Worm (Caenorhabditis elegans) whole organism, L4/young adult: ENCODE results near the gene M57.1.

Experiments
- W03F9.2 ChIP-seq: fragments of 150-350 bp; optimal IDR thresholded peaks from 2 replicates; lab custom pipeline; 2014; ENCODE audit warnings: missing biosample characterization, missing genetic modification characterization
- dao-5 ChIP-seq: sonication (generic microtip); optimal IDR thresholded peaks from 2 replicates; lab custom pipeline; 2016; ENCODE audit warnings: missing genotype, missing genetic modification characterization, moderate library complexity, missing compliant biosample characterization
- him-1 ChIP-seq: sonication (generic microtip); optimal IDR thresholded peaks from 2 replicates; lab custom pipeline; 2016; ENCODE audit warnings: missing genotype, missing genetic modification reagents, missing genetic modification characterization, missing compliant biosample characterization

Gene M57.1

ce11 chrIV:3532167-3532566 lies at the start of gene M57.1:
Gene M57.1 (plus strand): TSS chrIV:3532467.
- TF ChIP-seq W03F9.2 (tag; lab: Kevin White, UChicago) (no peak), him-1 (tag; lab: Kevin White, UChicago) (no peak), dao-5 (tag; lab: Kevin White, UChicago) (no peak)

ce11 chrIV:3491477-3491876 lies 40.8 kb upstream of the M57.1 start, which contains the start of gene srz-78:
Gene srz-78 (plus strand): TSS chrIV:3491777.
- TF ChIP-seq him-1 (tag; lab: Kevin White, UChicago) = no peak
- TF ChIP-seq W03F9.2 (tag; lab: Kevin White, UChicago) = no peak
- no peak for TF ChIP-seq dao-5 (tag; lab: Kevin White, UChicago)

ce11 chrIV:3493310-3493709 lies 39.0 kb upstream of the M57.1 start, which contains the start of gene srz-79:
Gene srz-79 (plus strand): TSS chrIV:3493610.
- TF ChIP-seq W03F9.2 (tag; lab: Kevin White, UChicago) = no peak
- no peak for TF ChIP-seq dao-5 (tag; lab: Kevin White, UChicago)
- no peak for TF ChIP-seq him-1 (tag; lab: Kevin White, UChicago)

- no peak for TF ChIP-seq him-1 (tag; lab: Kevin White, UChicago)
- no peak for TF ChIP-seq dao-5 (tag; lab: Kevin White, UChicago)
These were observed 35.9 kb upstream of the M57.1 start, which contains the start of gene C09G12.17 for ce11 chrIV:3496358-3496757. Gene C09G12.17 (minus strand): TSS chrIV:3496458.

ce11 chrIV:3497909-3498308 lies 34.4 kb upstream of the M57.1 start, which contains the start of gene ceh-53:
Gene ceh-53 (plus strand): TSS chrIV:3498209.
- TF ChIP-seq him-1 (tag; lab: Kevin White, UChicago) = no peak
- TF ChIP-seq dao-5 (tag; lab: Kevin White, UChicago) = no peak
- no peak for TF ChIP-seq W03F9.2 (tag; lab: Kevin White, UChicago)

ce11 chrIV:3501981-3502736 lies 30.1 kb upstream of the M57.1 start:
- TF ChIP-seq dao-5 (tag; lab: Kevin White, UChicago) (no peak), him-1 (tag; lab: Kevin White, UChicago) (no peak), W03F9.2 (tag; lab: Kevin White, UChicago) (no peak)

ce11 chrIV:3504144-3504543 lies 28.1 kb upstream of the M57.1 start, which contains the start of gene srz-83:
Gene srz-83 (plus strand): TSS chrIV:3504444.
- TF ChIP-seq W03F9.2 (tag; lab: Kevin White, UChicago) = no peak
- no peak for TF ChIP-seq dao-5 (tag; lab: Kevin White, UChicago)
- no peak for TF ChIP-seq him-1 (tag; lab: Kevin White, UChicago)

ce11 chrIV:3505940-3506339 lies 26.3 kb upstream of the M57.1 start:
- TF ChIP-seq him-1 (tag; lab: Kevin White, UChicago) (no peak), W03F9.2 (tag; lab: Kevin White, UChicago) (no peak), dao-5 (tag; lab: Kevin White, UChicago) (no peak)

- no peak for TF ChIP-seq him-1 (tag; lab: Kevin White, UChicago)
- TF ChIP-seq W03F9.2 (tag; lab: Kevin White, UChicago) = no peak
- no peak for TF ChIP-seq dao-5 (tag; lab: Kevin White, UChicago)
These were observed 22.7 kb upstream of the M57.1 start, which contains the start of gene ced-10 for ce11 chrIV:3509477-3510063. Gene ced-10 (minus strand): TSS chrIV:3509527.

ce11 chrIV:3514467-3514866 lies 17.8 kb upstream of the M57.1 start, which contains the start of gene tsg-101:
Gene tsg-101 (minus strand): TSS chrIV:3514567.
- no peak for TF ChIP-seq him-1 (tag; lab: Kevin White, UChicago)
- TF ChIP-seq dao-5 (tag; lab: Kevin White, UChicago) = no peak
- TF ChIP-seq W03F9.2 (tag; lab: Kevin White, UChicago) = no peak

ce11 chrIV:3515412-3516046 lies 16.7 kb upstream of the M57.1 start:
- TF ChIP-seq him-1 (tag; lab: Kevin White, UChicago) = peak; percentile 41
- TF ChIP-seq dao-5 (tag; lab: Kevin White, UChicago) = no peak
- no peak for TF ChIP-seq W03F9.2 (tag; lab: Kevin White, UChicago)

- no peak for TF ChIP-seq dao-5 (tag; lab: Kevin White, UChicago)
- no peak for TF ChIP-seq him-1 (tag; lab: Kevin White, UChicago)
- no peak for TF ChIP-seq W03F9.2 (tag; lab: Kevin White, UChicago)
These were observed 15.7 kb upstream of the M57.1 start, which contains the start of gene unc-33 for ce11 chrIV:3516586-3516985. Gene unc-33 (plus strand): TSS chrIV:3516886.

ce11 chrIV:3517582-3517981 lies 14.7 kb upstream of the M57.1 start:
- TF ChIP-seq W03F9.2 (tag; lab: Kevin White, UChicago) (peak; percentile 19), dao-5 (tag; lab: Kevin White, UChicago) (no peak)
